Fruit fly (Drosophila melanogaster) whole organism, adult: ENCODE results near the gene CG13840.
A peak's percentile ranks its signal among the peaks of the same experiment; 100 is the strongest.

ENCODE experiments used
- CG11617 ChIP-seq: fragments of 200-800 bp; sonication (Bioruptor generic); optimal IDR thresholded peaks from 2 replicates; lab custom pipeline; 2017; ENCODE audit warnings: mild to moderate bottlenecking, missing biosample characterization, missing genetic modification reagents, missing genetic modification characterization
- CG12768 ChIP-seq: fragments of 200-800 bp; sonication (Bioruptor generic); optimal IDR thresholded peaks from 2 replicates; lab custom pipeline; 2017; ENCODE audit warnings: missing biosample characterization, missing genetic modification characterization, mild to moderate bottlenecking, moderate library complexity, missing genetic modification reagents
- CG14711 ChIP-seq: fragments of 200-800 bp; sonication (Bioruptor generic); optimal IDR thresholded peaks from 2 replicates; lab custom pipeline; 2018; ENCODE audit warnings: missing biosample characterization, mild to moderate bottlenecking, missing genetic modification characterization, moderate library complexity
- CG1620 ChIP-seq: fragments of 200-800 bp; sonication (Bioruptor generic); optimal IDR thresholded peaks from 2 replicates; lab custom pipeline; 2016; ENCODE audit warnings: missing biosample characterization, missing genetic modification characterization
- CG33017 ChIP-seq: fragments of 200-800 bp; sonication (Bioruptor generic); optimal IDR thresholded peaks from 2 replicates; lab custom pipeline; 2018; ENCODE audit warnings: missing biosample characterization, mild to moderate bottlenecking, missing genetic modification characterization, moderate library complexity
- CG7045 ChIP-seq: fragments of 200-800 bp; sonication (Bioruptor generic); optimal IDR thresholded peaks from 2 replicates; lab custom pipeline; 2017; ENCODE audit warnings: missing biosample characterization, mild to moderate bottlenecking, missing genetic modification characterization
- CG7101 ChIP-seq: fragments of 200-800 bp; sonication (Bioruptor generic); optimal IDR thresholded peaks from 2 replicates; lab custom pipeline; 2018; ENCODE audit warnings: missing biosample characterization, mild to moderate bottlenecking, missing genetic modification characterization, moderate library complexity
- Clk ChIP-seq: fragments of 200-800 bp; sonication (Bioruptor generic); optimal IDR thresholded peaks from 2 replicates; lab custom pipeline; 2017; ENCODE audit warnings: missing biosample characterization, missing genetic modification characterization
- Crg-1 ChIP-seq: fragments of 200-800 bp; sonication (Bioruptor generic); optimal IDR thresholded peaks from 2 replicates; lab custom pipeline; 2016; ENCODE audit warnings: missing biosample characterization, missing genetic modification characterization
- Hr96 ChIP-seq: fragments of 200-800 bp; sonication (Bioruptor generic); optimal IDR thresholded peaks from 2 replicates; lab custom pipeline; 2016; ENCODE audit warnings: missing biosample characterization, missing genetic modification characterization
- Mnt ChIP-seq: fragments of 200-800 bp; sonication (Bioruptor generic); optimal IDR thresholded peaks from 2 replicates; lab custom pipeline; 2016; ENCODE audit warnings: missing biosample characterization, mild to moderate bottlenecking, missing genetic modification characterization
- cic ChIP-seq: fragments of 200-800 bp; sonication (Bioruptor generic); optimal IDR thresholded peaks from 2 replicates; lab custom pipeline; 2017; ENCODE audit warnings: missing biosample characterization, mild to moderate bottlenecking, missing genetic modification characterization, moderate library complexity
- cnc ChIP-seq, 2 experiments: fragments of >200 bp; optimal IDR thresholded peaks; 2 replicates each; lab custom pipeline; 2017
- kay ChIP-seq: fragments of 200-800 bp; sonication (Bioruptor generic); peaks from one replicate; lab custom pipeline; 2016; ENCODE audit warnings: missing biosample characterization, missing genetic modification characterization, borderline replicate concordance
- ovo ChIP-seq: fragments of 200-800 bp; sonication (Bioruptor generic); optimal IDR thresholded peaks from 2 replicates; lab custom pipeline; 2016; ENCODE audit warnings: missing biosample characterization, missing genetic modification characterization
- pad ChIP-seq: fragments of 200-800 bp; sonication (Bioruptor generic); optimal IDR thresholded peaks from 3 replicates; lab custom pipeline; 2017; ENCODE audit warnings: missing biosample characterization, missing genetic modification characterization, mild to moderate bottlenecking, moderate library complexity, missing genetic modification reagents
- toe ChIP-seq: fragments of 200-800 bp; sonication (Bioruptor generic); optimal IDR thresholded peaks from 2 replicates; lab custom pipeline; 2016; ENCODE audit warnings: missing biosample characterization, missing genetic modification characterization

The CG13840 gene

DNA sequence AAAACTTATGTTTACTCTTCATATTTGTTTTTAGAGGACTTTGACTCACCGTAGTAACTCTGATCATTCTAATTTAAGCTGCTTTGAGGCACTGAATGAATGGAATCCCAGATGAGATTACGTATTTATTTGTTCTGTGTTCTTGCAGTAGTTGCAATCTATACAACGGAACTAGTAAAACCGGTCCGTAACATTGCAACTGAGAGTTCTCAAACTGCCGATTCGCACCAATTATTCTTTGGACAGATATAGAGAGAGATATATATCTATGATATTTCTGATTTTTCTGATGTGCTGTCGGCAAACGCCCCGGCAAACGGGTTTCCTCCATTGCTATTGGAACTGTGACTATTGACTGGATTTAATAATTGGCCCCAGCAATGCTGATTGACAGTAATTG is 48.4 kb downstream of the CG13840 start, which contains the start of gene CG13841:
CG13841 (minus strand) TSS at position 101 of the 400 bp plus-strand sequence.
- TF ChIP-seq CG33017 (tag; lab: Kevin White, UChicago) (no peak), CG1620 (GFP tag; lab: Kevin White, UChicago) (no peak), cnc (optimal IDR thresholded peaks at IDR 0.05; lab: Kevin White, UChicago) (no peak), Clk (GFP tag; lab: Kevin White, UChicago) (no peak), kay (GFP tag; lab: Kevin White, UChicago) (peak; percentile 7), ovo (GFP tag; lab: Kevin White, UChicago) (no peak), CG11617 (no peak), Mnt (GFP tag; lab: Kevin White, UChicago) (no peak)

- TF ChIP-seq Hr96 (GFP tag; lab: Kevin White, UChicago) (no peak), CG14711 (no peak), CG7045 (no peak), Mnt (GFP tag; lab: Kevin White, UChicago) (no peak), toe (GFP tag; lab: Kevin White, UChicago) (no peak), kay (GFP tag; lab: Kevin White, UChicago) (no peak), CG7101 (no peak), cic (GFP tag; lab: Kevin White, UChicago) (no peak), CG1620 (GFP tag; lab: Kevin White, UChicago) (no peak), ovo (GFP tag; lab: Kevin White, UChicago) (no peak), CG12768 (GFP tag; lab: Kevin White, UChicago) (no peak), pad (GFP tag; lab: Kevin White, UChicago) (no peak), CG11617 (no peak), CG33017 (tag; lab: Kevin White, UChicago) (no peak), Crg-1 (GFP tag; lab: Kevin White, UChicago) (no peak)
Observed at dm6 chr3R:22766072-22766471, 49.9 kb downstream of the CG13840 start, which contains the start of gene Nepl15. Gene Nepl15, minus strand, starts transcription at chr3R:22766172.
